Worm (Caenorhabditis elegans) whole organism, young adult: ENCODE data around the gene cbp-1.

Experiments used
- D2030.7 ChIP-seq: fragments of 200-800 bp; sonication (Bioruptor generic); IDR thresholded peaks from 2 replicates; pipeline ENCODE4 v1.3.6; 2022; ENCODE audit warnings: missing genetic modification reagents, missing genetic modification characterization, missing compliant biosample characterization
- F23B12.7 ChIP-seq: sonication (generic microtip); optimal IDR thresholded peaks from 2 replicates; lab custom pipeline; 2017; ENCODE audit warnings: missing genetic modification characterization, mild to moderate bottlenecking, missing compliant biosample characterization, antibody characterized with exemption, moderate library complexity; ENCODE audit not compliant: insufficient read depth
- K12H6.12 ChIP-seq: fragments of 200-800 bp; sonication (Bioruptor generic); optimal IDR thresholded peaks from 2 replicates; lab custom pipeline; 2018; ENCODE audit warnings: mild to moderate bottlenecking, missing genetic modification characterization, missing compliant biosample characterization
- Y67H2A.10 ChIP-seq: fragments of 200-800 bp; sonication (Bioruptor generic); conservative IDR thresholded peaks from 2 replicates; pipeline ENCODE4 v1.3.6; 2022; ENCODE audit warnings: missing genetic modification reagents, missing genetic modification characterization, missing compliant biosample characterization
- Y95B8A.8 ChIP-seq: fragments of 200-800 bp; sonication (Bioruptor generic); IDR thresholded peaks from 2 replicates; pipeline ENCODE4 v1.3.6; 2022; ENCODE audit warnings: missing genetic modification reagents, missing genetic modification characterization, missing compliant biosample characterization
- ama-1 ChIP-seq, 3 experiments: fragments of 150-350 bp in 1 of 3; sonication (generic microtip) in 2 of 3; optimal IDR thresholded peaks; 2 replicates each; lab custom pipeline; 2014 to 2018; ENCODE audit warnings: missing biosample characterization in 2 of 3, missing genetic modification characterization in 2 of 3, missing genetic modification reagents in 2 of 3
- aptf-2 ChIP-seq: fragments of 200-800 bp; sonication (Bioruptor generic); conservative IDR thresholded peaks from 2 replicates; pipeline ENCODE4 v1.3.6; 2022; ENCODE audit warnings: missing genetic modification reagents, missing genetic modification characterization, missing compliant biosample characterization
- aptf-3 ChIP-seq: fragments of 200-800 bp; sonication (Bioruptor generic); IDR thresholded peaks from 2 replicates; pipeline ENCODE4 v1.3.6; 2022; ENCODE audit warnings: missing genetic modification characterization, missing compliant biosample characterization
- athp-1 ChIP-seq: sonication (generic microtip); optimal IDR thresholded peaks from 2 replicates; lab custom pipeline; 2017; ENCODE audit warnings: mild to moderate bottlenecking, missing genetic modification characterization, missing compliant biosample characterization
- attf-3 ChIP-seq: fragments of 200-800 bp; sonication (Bioruptor generic); conservative IDR thresholded peaks from 2 replicates; pipeline ENCODE4 v1.3.6; 2022; ENCODE audit warnings: missing genetic modification reagents, missing genetic modification characterization, missing compliant biosample characterization
- bed-2 ChIP-seq: fragments of 200-800 bp; sonication (Bioruptor generic); IDR thresholded peaks from 2 replicates; pipeline ENCODE4 v1.3.6; 2022; ENCODE audit warnings: missing genetic modification reagents, missing genetic modification characterization, missing compliant biosample characterization
- ceh-27 ChIP-seq: fragments of 200-800 bp; sonication (Bioruptor generic); optimal IDR thresholded peaks from 2 replicates; lab custom pipeline; 2018; ENCODE audit warnings: mild to moderate bottlenecking, missing genetic modification characterization, moderate library complexity, missing compliant biosample characterization
- ceh-40 ChIP-seq: fragments of 200-800 bp; sonication (Bioruptor generic); IDR thresholded peaks from 2 replicates; pipeline ENCODE4 v1.3.6; 2022; ENCODE audit warnings: missing genetic modification characterization, missing compliant biosample characterization
- ceh-79 ChIP-seq: sonication (generic microtip); optimal IDR thresholded peaks from 2 replicates; lab custom pipeline; 2017; ENCODE audit warnings: mild to moderate bottlenecking, missing genetic modification characterization, missing compliant biosample characterization
- dox-1 ChIP-seq: fragments of 200-800 bp; sonication (Bioruptor generic); IDR thresholded peaks from 2 replicates; pipeline ENCODE4 v1.3.6; 2022; ENCODE audit warnings: missing genetic modification reagents, missing genetic modification characterization, missing compliant biosample characterization
- efl-1 ChIP-seq: fragments of 150-350 bp; optimal IDR thresholded peaks from 2 replicates; lab custom pipeline; 2014; ENCODE audit warnings: missing biosample characterization, missing genetic modification reagents, missing genetic modification characterization
- egl-18 ChIP-seq: fragments of 200-800 bp; sonication (Bioruptor generic); IDR thresholded peaks from 2 replicates; pipeline ENCODE4 v1.3.6; 2022; ENCODE audit warnings: missing genetic modification reagents, missing genetic modification characterization, missing compliant biosample characterization
- egrh-3 ChIP-seq: fragments of 200-800 bp; sonication (Bioruptor generic); IDR thresholded peaks from 2 replicates; pipeline ENCODE4 v1.3.6; 2022; ENCODE audit warnings: missing genetic modification reagents, missing genetic modification characterization, missing compliant biosample characterization
- ekl-4 ChIP-seq: fragments of 200-800 bp; sonication (Bioruptor generic); IDR thresholded peaks from 2 replicates; pipeline ENCODE4 v1.3.6; 2022; ENCODE audit warnings: missing genetic modification reagents, missing genetic modification characterization, missing compliant biosample characterization
- ets-4 ChIP-seq: fragments of 200-800 bp; sonication (Bioruptor generic); optimal IDR thresholded peaks from 2 replicates; lab custom pipeline; 2018; ENCODE audit warnings: mild to moderate bottlenecking, missing genetic modification characterization, missing compliant biosample characterization
- him-1 ChIP-seq: sonication (generic microtip); optimal IDR thresholded peaks from 2 replicates; lab custom pipeline; 2016; ENCODE audit warnings: missing genotype, missing genetic modification reagents, missing genetic modification characterization, missing compliant biosample characterization
- hsf-1 ChIP-seq: fragments of 200-800 bp; sonication (Bioruptor generic); IDR thresholded peaks from 2 replicates; pipeline ENCODE4 v1.3.6; 2022; ENCODE audit warnings: missing genetic modification reagents, missing genetic modification characterization, missing compliant biosample characterization
- lin-35 ChIP-seq, 3 experiments: fragments of 150-350 bp in 2 of 3; sonication (generic microtip) in 1 of 3; optimal IDR thresholded peaks; 2 replicates each; lab custom pipeline; 2014 to 2018; ENCODE audit warnings: missing biosample characterization in 3 of 3, missing genetic modification characterization in 3 of 3, missing genetic modification reagents in 3 of 3
- lin-54 ChIP-seq: fragments of 200-800 bp; sonication (Bioruptor generic); optimal IDR thresholded peaks from 2 replicates; lab custom pipeline; 2018; ENCODE audit warnings: mild to moderate bottlenecking, missing genetic modification characterization, missing compliant biosample characterization
- madf-10 ChIP-seq: sonication (generic microtip); optimal IDR thresholded peaks from 2 replicates; lab custom pipeline; 2016; ENCODE audit warnings: mild to moderate bottlenecking, missing genetic modification characterization, missing compliant biosample characterization
- madf-3 ChIP-seq: fragments of 200-800 bp; sonication (Bioruptor generic); IDR thresholded peaks from 2 replicates; pipeline ENCODE4 v1.3.6; 2022; ENCODE audit warnings: missing genetic modification reagents, missing genetic modification characterization, missing compliant biosample characterization
- madf-6 ChIP-seq: fragments of 200-800 bp; sonication (Bioruptor generic); IDR thresholded peaks from 2 replicates; pipeline ENCODE4 v1.3.6; 2022; ENCODE audit warnings: missing genetic modification reagents, missing genetic modification characterization, missing compliant biosample characterization
- madf-8 ChIP-seq: fragments of 200-800 bp; sonication (Bioruptor generic); conservative IDR thresholded peaks from 2 replicates; pipeline ENCODE4 v1.3.6; 2022; ENCODE audit warnings: missing genetic modification reagents, missing genetic modification characterization, missing compliant biosample characterization
- mel-28 ChIP-seq: sonication (generic microtip); optimal IDR thresholded peaks from 2 replicates; lab custom pipeline; 2016; ENCODE audit warnings: borderline replicate concordance, mild to moderate bottlenecking, missing genetic modification characterization, missing compliant biosample characterization
- mxl-1 ChIP-seq: sonication (generic microtip); optimal IDR thresholded peaks from 2 replicates; lab custom pipeline; 2016; ENCODE audit warnings: missing genetic modification characterization, missing compliant biosample characterization
- nfya-1 ChIP-seq: sonication (generic microtip); optimal IDR thresholded peaks from 2 replicates; lab custom pipeline; 2017; ENCODE audit warnings: antibody characterized with exemption, missing compliant biosample characterization, missing genetic modification characterization, borderline replicate concordance; ENCODE audit not compliant: insufficient read depth
- nfyb-1 ChIP-seq: fragments of 200-800 bp; sonication (Bioruptor generic); IDR thresholded peaks from 2 replicates; pipeline ENCODE4 v1.3.6; 2022; ENCODE audit warnings: missing genetic modification reagents, missing genetic modification characterization, missing compliant biosample characterization
- nhr-120 ChIP-seq: fragments of 200-800 bp; sonication (Bioruptor generic); IDR thresholded peaks from 2 replicates; pipeline ENCODE4 v1.3.6; 2022; ENCODE audit warnings: missing genetic modification characterization, missing compliant biosample characterization
- nhr-179 ChIP-seq: sonication (generic microtip); optimal IDR thresholded peaks from 2 replicates; lab custom pipeline; 2016; ENCODE audit warnings: mild to moderate bottlenecking, missing genetic modification characterization, missing compliant biosample characterization
- nhr-27 ChIP-seq: fragments of 200-800 bp; sonication (Bioruptor generic); optimal IDR thresholded peaks from 2 replicates; lab custom pipeline; 2018; ENCODE audit warnings: mild to moderate bottlenecking, missing genetic modification characterization, moderate library complexity, missing compliant biosample characterization
- nhr-80 ChIP-seq: sonication (generic microtip); optimal IDR thresholded peaks from 2 replicates; lab custom pipeline; 2016; ENCODE audit warnings: missing genetic modification characterization, missing compliant biosample characterization
- pbrm-1 ChIP-seq: fragments of 200-800 bp; sonication (Bioruptor generic); IDR thresholded peaks from 2 replicates; pipeline ENCODE4 v1.3.6; 2022; ENCODE audit warnings: missing genetic modification reagents, missing genetic modification characterization, missing compliant biosample characterization
- pha-4 ChIP-seq: fragments of 150-350 bp; sonication (generic microtip); optimal IDR thresholded peaks from 2 replicates; lab custom pipeline; 2014; ENCODE audit warnings: missing biosample characterization, missing genetic modification reagents, missing genetic modification characterization
- rpc-1 ChIP-seq, 2 experiments: fragments of 150-350 bp in 1 of 2; sonication (generic microtip) in 1 of 2; optimal IDR thresholded peaks; 2 replicates each; lab custom pipeline; 2014 to 2018; ENCODE audit warnings: missing biosample characterization in 1 of 2, missing genetic modification characterization in 1 of 2, missing genetic modification reagents in 1 of 2, missing genotype in 1 of 2
- sea-2 ChIP-seq: fragments of 200-800 bp; sonication (Bioruptor generic); IDR thresholded peaks from 2 replicates; pipeline ENCODE4 v1.3.6; 2022; ENCODE audit warnings: missing genetic modification characterization, missing compliant biosample characterization
- snpc-1.3 ChIP-seq: sonication (generic microtip); optimal IDR thresholded peaks from 2 replicates; lab custom pipeline; 2017; ENCODE audit warnings: missing genetic modification characterization, mild to moderate bottlenecking, missing compliant biosample characterization, antibody characterized with exemption, moderate library complexity, missing genotype, missing genetic modification reagents; ENCODE audit not compliant: insufficient read depth
- snpc-4 ChIP-seq, 5 experiments: fragments of 150-350 bp in 1 of 5; sonication (generic microtip) in 4 of 5; optimal IDR thresholded peaks; 2 replicates each; lab custom pipeline; 2014 to 2018; ENCODE audit warnings: missing genetic modification characterization in 5 of 5, missing biosample characterization in 3 of 5, antibody characterized with exemption in 2 of 5, mild to moderate bottlenecking in 2 of 5, missing compliant biosample characterization in 2 of 5, missing genotype in 2 of 5, moderate library complexity in 2 of 5, missing genetic modification reagents in 1 of 5
- sptf-2 ChIP-seq: fragments of 200-800 bp; sonication (Bioruptor generic); optimal IDR thresholded peaks from 2 replicates; lab custom pipeline; 2018; ENCODE audit warnings: mild to moderate bottlenecking, missing genetic modification characterization, missing compliant biosample characterization
- tbp1 ChIP-seq: fragments of 200-800 bp; sonication (Bioruptor generic); optimal IDR thresholded peaks from 2 replicates; lab custom pipeline; 2018; ENCODE audit warnings: mild to moderate bottlenecking, missing genetic modification characterization, missing compliant biosample characterization
- xnd-1 ChIP-seq: sonication (generic microtip); optimal IDR thresholded peaks from 2 replicates; lab custom pipeline; 2016; ENCODE audit warnings: missing genotype, missing genetic modification reagents, missing genetic modification characterization, missing compliant biosample characterization
- zim-3 ChIP-seq: sonication (generic microtip); optimal IDR thresholded peaks from 2 replicates; lab custom pipeline; 2017; ENCODE audit warnings: mild to moderate bottlenecking, missing genetic modification characterization, moderate library complexity, missing compliant biosample characterization
- ztf-26 ChIP-seq: sonication (generic microtip); optimal IDR thresholded peaks from 2 replicates; lab custom pipeline; 2017; ENCODE audit warnings: missing genetic modification characterization, missing compliant biosample characterization

Gene cbp-1

DNA sequence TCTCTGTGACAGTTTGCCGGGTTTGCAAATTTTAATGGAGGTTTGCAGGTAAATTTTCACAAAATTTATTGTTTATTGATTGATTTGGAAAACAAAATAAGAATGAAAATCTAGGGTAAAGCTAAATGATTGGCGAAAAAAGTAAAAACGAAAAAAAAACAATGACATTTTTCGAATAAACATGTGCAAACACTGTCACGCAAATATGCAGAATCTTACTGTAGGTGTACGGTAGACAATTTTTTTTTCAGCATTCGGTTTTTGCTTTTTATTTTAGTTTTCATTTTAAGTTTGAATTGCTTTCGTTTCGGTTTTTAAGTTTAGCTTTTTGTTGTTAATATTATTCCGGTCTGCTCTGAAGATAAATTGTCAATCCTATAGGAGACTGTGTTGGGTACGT lies 51.6 kb downstream of the cbp-1 start (continued):
- TF ChIP-seq him-1 (tag; lab: Kevin White, UChicago) (no peak), tbp1 (GFP tag; lab: Kevin White, UChicago) (no peak), nfya-1 (tag; lab: Kevin White, UChicago) (no peak), ceh-27 (no peak), ekl-4 (no peak), nhr-179 (tag; lab: Kevin White, UChicago) (no peak), ztf-26 (no peak), nhr-120 (GFP tag; lab: Robert Waterston, UW) (no peak), zim-3 (no peak), aptf-3 (GFP tag; lab: Robert Waterston, UW) (no peak), bed-2 (GFP tag; lab: Robert Waterston, UW) (no peak), nfyb-1 (GFP tag; lab: Robert Waterston, UW) (no peak), rpc-1 (optimal IDR thresholded peaks at IDR 0.05; lab: Kevin White, UChicago) (no peak), rpc-1 (tag; optimal IDR thresholded peaks at IDR 0.05; lab: Kevin White, UChicago) (no peak), madf-3 (no peak), snpc-1.3 (tag; lab: Kevin White, UChicago) (no peak), lin-54 (peak; percentile 45), ceh-79 (tag; lab: Kevin White, UChicago) (no peak), ama-1 (optimal IDR thresholded peaks at IDR 0.05; lab: Kevin White, UChicago) (no peak), ama-1 (GFP tag; optimal IDR thresholded peaks at IDR 0.05; lab: Kevin White, UChicago) (no peak), aptf-2 (no peak), madf-8 (GFP tag; lab: Robert Waterston, UW) (0 out of 2 replicates have a peak, but pooled peaks have one; percentile 24), lin-35 (GFP tag; optimal IDR thresholded peaks at IDR 0.05; lab: Kevin White, UChicago) (no peak), madf-6 (GFP tag; lab: Robert Waterston, UW) (peak; percentile 60), F23B12.7 (tag; lab: Kevin White, UChicago) (no peak), egrh-3 (no peak), ceh-40 (GFP tag; lab: Robert Waterston, UW) (no peak), attf-3 (GFP tag; lab: Robert Waterston, UW) (no peak), hsf-1 (no peak), Y67H2A.10 (no peak), egl-18 (no peak), dox-1 (GFP tag; lab: Robert Waterston, UW) (peak; percentile 30; the same call in 1 of the 2 replicates), mxl-1 (no peak), efl-1 (peak; percentile 35), madf-10 (no peak), pha-4 (no peak), D2030.7 (GFP tag; lab: Robert Waterston, UW) (no peak), xnd-1 (tag; lab: Kevin White, UChicago) (no peak)

DNA sequence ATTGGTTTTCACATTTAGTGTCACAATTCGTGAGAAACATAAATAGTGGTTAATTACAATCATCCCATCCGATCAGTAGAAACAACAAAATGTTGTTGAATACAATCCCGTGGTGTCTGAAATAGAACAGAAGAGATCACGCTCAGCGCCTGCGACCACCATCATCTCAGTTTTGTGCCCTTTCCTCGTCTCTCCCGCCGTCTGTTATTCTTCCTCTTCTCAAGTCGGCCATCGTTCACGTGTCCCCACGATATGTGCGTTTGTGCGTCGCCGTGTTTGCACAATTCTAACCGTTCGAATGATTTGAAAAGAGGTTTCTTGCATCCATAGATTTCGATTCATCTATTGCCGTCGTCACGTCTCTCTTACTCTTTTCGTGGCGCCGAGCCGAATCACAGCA lies 52.5 kb downstream of the cbp-1 start, which contains the start of gene panl-3:
Gene panl-3 (plus strand): TSS at position 294 of the 400 bp plus-strand sequence.
- TF ChIP-seq attf-3 (GFP tag; lab: Robert Waterston, UW): no peak
- TF ChIP-seq athp-1: no peak
- TF ChIP-seq sea-2 (GFP tag; lab: Robert Waterston, UW): no peak
- TF ChIP-seq pbrm-1: 0 out of 2 replicates have a peak, but pooled peaks have one; percentile 12
- TF ChIP-seq ekl-4: no peak; the same call in 1 of the 2 replicates
- no peak for TF ChIP-seq madf-8 (GFP tag; lab: Robert Waterston, UW)
- no peak for TF ChIP-seq tbp1 (GFP tag; lab: Kevin White, UChicago)
- peak; percentile 56 for TF ChIP-seq K12H6.12 (tag; lab: Kevin White, UChicago)
- TF ChIP-seq mel-28 (tag; lab: Kevin White, UChicago): no peak
- TF ChIP-seq ets-4: no peak
- no peak for TF ChIP-seq Y95B8A.8 (GFP tag; lab: Robert Waterston, UW)
- peak; percentile 44 for TF ChIP-seq nhr-80 (tag; lab: Kevin White, UChicago)
- no peak for TF ChIP-seq snpc-4 (GFP tag; optimal IDR thresholded peaks at IDR 0.05; lab: Kevin White, UChicago)
- peak in 2 of 4 experiments; percentile 31 to 38 for TF ChIP-seq snpc-4 (tag; optimal IDR thresholded peaks at IDR 0.05; lab: Kevin White, UChicago)
- TF ChIP-seq sptf-2 (GFP tag; lab: Kevin White, UChicago): no peak
- TF ChIP-seq nfya-1 (tag; lab: Kevin White, UChicago): no peak
- 0 out of 2 replicates have a peak, but pooled peaks have one; percentile 26 for TF ChIP-seq dox-1 (GFP tag; lab: Robert Waterston, UW)
- TF ChIP-seq nhr-27 (tag; lab: Kevin White, UChicago): no peak
- TF ChIP-seq D2030.7 (GFP tag; lab: Robert Waterston, UW): 0 out of 2 replicates have a peak, but pooled peaks have one; percentile 19
